Fruit fly (Drosophila melanogaster) whole organism, embryonic: ENCODE results near the gene CG7789.

Source experiments
- B-H2 ChIP-seq: fragments of 200-800 bp; sonication (Bioruptor generic); optimal IDR thresholded peaks from 2 replicates; lab custom pipeline; 2018; ENCODE audit warnings: missing biosample characterization, mild to moderate bottlenecking, missing genetic modification characterization
- CG11085 ChIP-seq: fragments of 200-800 bp; sonication (Bioruptor generic); IDR thresholded peaks from 2 replicates; pipeline ENCODE4 v1.3.6; 2022; ENCODE audit warnings: missing biosample characterization, missing genetic modification characterization
- CG12219 ChIP-seq: fragments of 200-800 bp; sonication (Bioruptor generic); optimal IDR thresholded peaks from 3 replicates; lab custom pipeline; 2018; ENCODE audit warnings: missing biosample characterization, mild to moderate bottlenecking, missing genetic modification characterization
- CG12299 ChIP-seq: fragments of 200-800 bp; sonication (Bioruptor generic); optimal IDR thresholded peaks from 2 replicates; lab custom pipeline; 2018; ENCODE audit warnings: missing biosample characterization, mild to moderate bottlenecking, missing genetic modification characterization
- CG12391 ChIP-seq: fragments of 200-800 bp; sonication (Bioruptor generic); optimal IDR thresholded peaks from 3 replicates; lab custom pipeline; 2018; ENCODE audit warnings: missing biosample characterization, mild to moderate bottlenecking, missing genetic modification characterization, moderate library complexity
- CG13296 ChIP-seq: fragments of 200-800 bp; sonication (Bioruptor generic); optimal IDR thresholded peaks from 3 replicates; lab custom pipeline; 2018; ENCODE audit warnings: missing biosample characterization, mild to moderate bottlenecking, missing genetic modification characterization
- CG13894 ChIP-seq: fragments of 200-800 bp; sonication (Bioruptor generic); optimal IDR thresholded peaks from 3 replicates; lab custom pipeline; 2018; ENCODE audit warnings: missing biosample characterization, mild to moderate bottlenecking, missing genetic modification characterization, moderate library complexity
- CG14965 ChIP-seq: fragments of 200-800 bp; sonication (Bioruptor generic); optimal IDR thresholded peaks from 2 replicates; lab custom pipeline; 2016; ENCODE audit warnings: missing biosample characterization, missing genetic modification characterization, borderline replicate concordance
- CG15601 ChIP-seq: fragments of 200-800 bp; sonication (Bioruptor generic); optimal IDR thresholded peaks from 3 replicates; lab custom pipeline; 2019; ENCODE audit warnings: missing biosample characterization, mild to moderate bottlenecking, missing genetic modification characterization, moderate library complexity
- CG1603 ChIP-seq: fragments of 200-800 bp; sonication (Bioruptor generic); optimal IDR thresholded peaks from 2 replicates; lab custom pipeline; 2019; ENCODE audit warnings: missing biosample characterization, mild to moderate bottlenecking, missing genetic modification characterization, moderate library complexity
- CG1647 ChIP-seq: fragments of 200-800 bp; sonication (Bioruptor generic); optimal IDR thresholded peaks from 3 replicates; lab custom pipeline; 2016; ENCODE audit warnings: missing biosample characterization, missing genetic modification characterization
- CG16863 ChIP-seq: fragments of 200-800 bp; sonication (Bioruptor generic); optimal IDR thresholded peaks from 3 replicates; lab custom pipeline; 2016; ENCODE audit warnings: missing biosample characterization, missing genetic modification characterization
- CG1832 ChIP-seq: fragments of 200-800 bp; sonication (Bioruptor generic); optimal IDR thresholded peaks from 2 replicates; lab custom pipeline; 2017; ENCODE audit warnings: missing biosample characterization, mild to moderate bottlenecking, missing genetic modification characterization, inconsistent platforms
- CG30403 ChIP-seq: fragments of 200-800 bp; sonication (Bioruptor generic); optimal IDR thresholded peaks from 3 replicates; lab custom pipeline; 2016; ENCODE audit warnings: missing biosample characterization, missing genetic modification characterization
- CG30431 ChIP-seq: fragments of 200-800 bp; sonication (Bioruptor generic); optimal IDR thresholded peaks from 2 replicates; lab custom pipeline; 2017; ENCODE audit warnings: missing biosample characterization, missing genetic modification characterization
- CG3163 ChIP-seq: fragments of 200-800 bp; sonication (Bioruptor generic); optimal IDR thresholded peaks from 3 replicates; lab custom pipeline; 2016; ENCODE audit warnings: missing biosample characterization, missing genetic modification characterization
- CG32532 ChIP-seq: fragments of 200-800 bp; sonication (Bioruptor generic); IDR thresholded peaks from 2 replicates; pipeline ENCODE4 v1.3.6; 2022; ENCODE audit warnings: missing biosample characterization, missing genetic modification characterization
- CG7839 ChIP-seq: fragments of 200-800 bp; sonication (Bioruptor generic); optimal IDR thresholded peaks from 3 replicates; lab custom pipeline; 2018; ENCODE audit warnings: missing biosample characterization, mild to moderate bottlenecking, missing genetic modification characterization, moderate library complexity
- CG8388 ChIP-seq: fragments of 200-800 bp; sonication (Bioruptor generic); optimal IDR thresholded peaks from 2 replicates; lab custom pipeline; 2019; ENCODE audit warnings: missing biosample characterization, mild to moderate bottlenecking, missing genetic modification characterization, moderate library complexity
- CG9797 ChIP-seq: fragments of 200-800 bp; sonication (Bioruptor generic); optimal IDR thresholded peaks from 3 replicates; lab custom pipeline; 2018; ENCODE audit warnings: missing biosample characterization, mild to moderate bottlenecking, missing genetic modification characterization
- CG9876 ChIP-seq: fragments of 200-800 bp; sonication (Bioruptor generic); optimal IDR thresholded peaks from 2 replicates; lab custom pipeline; 2016; ENCODE audit warnings: missing biosample characterization, missing genetic modification characterization
- CTCF ChIP-seq: fragments of 200-800 bp; sonication (Bioruptor generic); optimal IDR thresholded peaks from 2 replicates; lab custom pipeline; 2017; ENCODE audit warnings: missing biosample characterization, mild to moderate bottlenecking, missing genetic modification characterization, moderate library complexity
- CrebB ChIP-seq: fragments of 200-800 bp; sonication (Bioruptor generic); optimal IDR thresholded peaks from 3 replicates; lab custom pipeline; 2018; ENCODE audit warnings: missing biosample characterization, mild to moderate bottlenecking, missing genetic modification characterization
- Gsc ChIP-seq: fragments of 200-800 bp; sonication (Bioruptor generic); IDR thresholded peaks from 2 replicates; pipeline ENCODE4 v1.3.6; 2022; ENCODE audit warnings: missing biosample characterization, missing genetic modification characterization
- H15 ChIP-seq: fragments of 200-800 bp; sonication (Bioruptor generic); IDR thresholded peaks from 3 replicates; pipeline ENCODE4 v1.3.6; 2022; ENCODE audit warnings: missing biosample characterization, missing genetic modification characterization
- HLH54F ChIP-seq: fragments of 200-800 bp; sonication (Bioruptor generic); optimal IDR thresholded peaks from 3 replicates; lab custom pipeline; 2016; ENCODE audit warnings: missing biosample characterization, missing genetic modification characterization
- HmgZ ChIP-seq: fragments of 200-800 bp; sonication (Bioruptor generic); optimal IDR thresholded peaks from 2 replicates; lab custom pipeline; 2018; ENCODE audit warnings: missing biosample characterization, mild to moderate bottlenecking, missing genetic modification characterization
- Hsf ChIP-seq: fragments of 200-800 bp; sonication (Bioruptor generic); optimal IDR thresholded peaks from 3 replicates; lab custom pipeline; 2016; ENCODE audit warnings: missing biosample characterization, missing genetic modification characterization
- NC2α ChIP-seq: fragments of 200-800 bp; sonication (Bioruptor generic); optimal IDR thresholded peaks from 2 replicates; lab custom pipeline; 2016; ENCODE audit warnings: missing biosample characterization, missing genetic modification characterization
- Spps ChIP-seq: fragments of 200-800 bp; sonication (Bioruptor generic); optimal IDR thresholded peaks from 2 replicates; lab custom pipeline; 2018; ENCODE audit warnings: missing biosample characterization, mild to moderate bottlenecking, missing genetic modification characterization
- TFAM ChIP-seq: fragments of 200-800 bp; sonication (Bioruptor generic); optimal IDR thresholded peaks from 2 replicates; lab custom pipeline; 2017; ENCODE audit warnings: missing biosample characterization, missing genetic modification characterization, inconsistent platforms
- Trl ChIP-seq, 3 experiments: fragments of >200 bp in 2 of 3; fragments of 200-800 bp in 1 of 3; sonication (Bioruptor generic) in 1 of 3; optimal IDR thresholded peaks; 2 replicates in 1 of 3; 3 replicates in 2 of 3; lab custom pipeline; 2016 to 2017; ENCODE audit warnings: missing biosample characterization in 1 of 3, missing genetic modification characterization in 1 of 3
- Usf ChIP-seq: fragments of 200-800 bp; sonication (Bioruptor generic); optimal IDR thresholded peaks from 2 replicates; lab custom pipeline; 2017; ENCODE audit warnings: missing genotype, missing biosample characterization, missing genetic modification characterization
- chif ChIP-seq, 2 experiments: fragments of 200-800 bp; sonication (Bioruptor generic); optimal IDR thresholded peaks; 3 replicates each; lab custom pipeline; 2016; ENCODE audit warnings: missing biosample characterization in 2 of 2, missing genetic modification characterization in 2 of 2
- chinmo ChIP-seq: fragments of 200-800 bp; sonication (Bioruptor generic); IDR thresholded peaks from 4 replicates; pipeline ENCODE4 v1.3.6; 2022; ENCODE audit warnings: missing biosample characterization, missing genetic modification characterization; ENCODE audit not compliant: partially characterized antibody
- chn ChIP-seq: fragments of 200-800 bp; sonication (Bioruptor generic); optimal IDR thresholded peaks from 2 replicates; lab custom pipeline; 2016; ENCODE audit warnings: missing biosample characterization, missing genetic modification characterization
- disco-r ChIP-seq: fragments of 200-800 bp; sonication (Bioruptor generic); optimal IDR thresholded peaks from 2 replicates; lab custom pipeline; 2016; ENCODE audit warnings: missing biosample characterization, missing genetic modification characterization
- emc ChIP-seq: fragments of 200-800 bp; sonication (Bioruptor generic); optimal IDR thresholded peaks from 2 replicates; lab custom pipeline; 2016; ENCODE audit warnings: missing biosample characterization, missing genetic modification characterization
- esg ChIP-seq: fragments of 200-800 bp; sonication (Bioruptor generic); conservative IDR thresholded peaks from 2 replicates; pipeline ENCODE4 v1.3.6; 2022; ENCODE audit warnings: missing biosample characterization, missing genetic modification characterization
- gsb ChIP-seq: fragments of 200-800 bp; sonication (Bioruptor generic); IDR thresholded peaks from 2 replicates; pipeline ENCODE4 v1.3.6; 2022; ENCODE audit warnings: missing biosample characterization, missing genetic modification characterization
- lab ChIP-seq: fragments of 200-800 bp; sonication (Bioruptor generic); optimal IDR thresholded peaks from 3 replicates; lab custom pipeline; 2017; ENCODE audit warnings: missing biosample characterization, missing genetic modification characterization, mild to moderate bottlenecking, moderate library complexity, missing genetic modification reagents
- onecut ChIP-seq: fragments of 200-800 bp; sonication (Bioruptor generic); IDR thresholded peaks from 2 replicates; pipeline ENCODE4 v1.3.6; 2022; ENCODE audit warnings: missing biosample characterization, missing genetic modification characterization
- ranshi ChIP-seq: fragments of 200-800 bp; sonication (Bioruptor generic); IDR thresholded peaks from 2 replicates; pipeline ENCODE4 v1.3.6; 2022; ENCODE audit warnings: missing biosample characterization, missing genetic modification characterization
- sd ChIP-seq: fragments of 200-800 bp; sonication (Bioruptor generic); optimal IDR thresholded peaks from 3 replicates; lab custom pipeline; 2018; ENCODE audit warnings: missing biosample characterization, mild to moderate bottlenecking, missing genetic modification characterization, moderate library complexity
- sens-2 ChIP-seq: fragments of 200-800 bp; sonication (Bioruptor generic); IDR thresholded peaks from 2 replicates; pipeline ENCODE4 v1.3.6; 2022; ENCODE audit warnings: missing biosample characterization, missing genetic modification characterization
- shn ChIP-seq: fragments of 200-800 bp; sonication (Bioruptor generic); optimal IDR thresholded peaks from 3 replicates; lab custom pipeline; 2016; ENCODE audit warnings: missing biosample characterization, missing genetic modification characterization
- sima ChIP-seq: fragments of 200-800 bp; sonication (Bioruptor generic); optimal IDR thresholded peaks from 2 replicates; lab custom pipeline; 2016; ENCODE audit warnings: missing biosample characterization, missing genetic modification characterization
- sisA ChIP-seq: fragments of 200-800 bp; sonication (Bioruptor generic); IDR thresholded peaks from 2 replicates; pipeline ENCODE4 v1.3.6; 2022; ENCODE audit warnings: missing biosample characterization, missing genetic modification characterization
- slou ChIP-seq: fragments of 200-800 bp; sonication (Bioruptor generic); optimal IDR thresholded peaks from 3 replicates; lab custom pipeline; 2016; ENCODE audit warnings: missing biosample characterization, missing genetic modification characterization
- tio ChIP-seq: fragments of 200-800 bp; sonication (Bioruptor generic); optimal IDR thresholded peaks from 2 replicates; lab custom pipeline; 2017; ENCODE audit warnings: missing biosample characterization, missing genetic modification characterization, inconsistent platforms

The CG7789 gene

DNA sequence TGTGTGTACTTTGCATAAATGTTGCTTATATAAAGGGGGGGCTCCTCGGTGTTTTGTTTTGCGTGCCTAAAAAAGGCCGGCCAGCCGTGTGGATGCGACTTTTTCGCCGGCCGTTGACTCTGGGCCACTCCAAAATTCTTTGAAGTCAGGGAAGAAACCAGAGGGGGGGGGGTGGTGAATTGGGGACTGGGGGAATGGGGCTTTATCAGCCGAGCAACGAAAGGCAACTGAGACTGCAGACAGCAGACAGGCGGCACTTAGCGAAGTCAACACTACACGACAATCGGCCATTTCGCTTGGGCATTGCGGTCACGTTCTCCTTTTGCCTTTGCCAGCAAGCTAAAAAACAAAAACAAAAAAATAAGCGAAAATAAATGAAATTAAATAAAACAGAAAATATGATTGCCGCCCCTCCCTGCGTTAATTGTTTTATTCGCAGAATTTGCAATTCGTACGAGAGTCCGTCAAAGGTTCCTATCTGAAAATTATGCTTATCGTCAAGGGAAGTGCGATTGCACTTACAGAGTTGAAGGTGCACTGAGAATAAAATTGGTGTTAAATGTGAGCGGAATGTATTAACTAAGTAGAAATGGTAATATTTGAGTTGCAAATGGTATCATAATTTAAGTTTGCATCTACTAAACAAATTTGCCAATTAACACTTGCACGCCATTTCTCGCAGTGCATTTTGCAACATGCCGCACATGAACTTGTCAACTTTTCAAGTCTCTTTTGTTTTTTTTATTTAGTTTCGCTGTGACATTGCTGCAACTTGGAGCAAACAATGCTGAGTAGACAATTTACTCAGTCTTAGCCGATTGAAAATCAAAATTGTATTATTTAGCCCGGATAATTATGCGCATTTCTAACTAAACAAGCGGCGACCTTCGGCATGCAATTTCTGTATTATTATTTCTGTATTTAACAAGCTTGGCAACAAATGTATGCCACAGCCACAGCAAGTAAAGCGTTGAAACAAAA is 16.7 kb upstream of the CG7789 start (continued):
- TF ChIP-seq CG16863 (GFP tag; lab: Kevin White, UChicago), result no peak
- no peak for TF ChIP-seq H15 (GFP tag; lab: Robert Waterston, UW)
- no peak for TF ChIP-seq emc
- no peak for TF ChIP-seq NC2α (GFP tag; lab: Kevin White, UChicago)
- no peak for TF ChIP-seq HmgZ (tag; lab: Kevin White, UChicago)
- TF ChIP-seq CG1603 (tag; lab: Kevin White, UChicago), result no peak
- no peak for TF ChIP-seq gsb (GFP tag; lab: Robert Waterston, UW)
- no peak for TF ChIP-seq sd (tag; lab: Kevin White, UChicago)
- no peak for TF ChIP-seq lab (GFP tag; lab: Kevin White, UChicago)
- TF ChIP-seq Spps (tag; lab: Kevin White, UChicago), result no peak
- TF ChIP-seq CG13894, result no peak
- no peak for TF ChIP-seq slou (GFP tag; lab: Kevin White, UChicago)
- no peak for TF ChIP-seq shn (GFP tag; lab: Kevin White, UChicago)
- no peak for TF ChIP-seq sima (GFP tag; lab: Kevin White, UChicago)
- no peak for TF ChIP-seq HLH54F
- TF ChIP-seq Trl (optimal IDR thresholded peaks at IDR 0.05; lab: Kevin White, UChicago), result no peak
- no peak for TF ChIP-seq Trl (GFP tag; optimal IDR thresholded peaks at IDR 0.05; lab: Kevin White, UChicago)
- no peak for TF ChIP-seq CG1832 (GFP tag; lab: Kevin White, UChicago)
- TF ChIP-seq CG14965 (GFP tag; lab: Kevin White, UChicago), result no peak
- no peak for TF ChIP-seq CG15601 (tag; lab: Kevin White, UChicago)
- no peak for TF ChIP-seq CG12391 (tag; lab: Kevin White, UChicago)
- TF ChIP-seq disco-r (GFP tag; lab: Kevin White, UChicago), result no peak
- no peak for TF ChIP-seq CG13296
- no peak for TF ChIP-seq CG8388 (GFP tag; lab: Kevin White, UChicago)
- TF ChIP-seq Hsf, result no peak
- no peak for TF ChIP-seq onecut (GFP tag; lab: Robert Waterston, UW)
- no peak for TF ChIP-seq tio (GFP tag; lab: Kevin White, UChicago)
- no peak for TF ChIP-seq chn (GFP tag; lab: Kevin White, UChicago)
- TF ChIP-seq CG3163 (GFP tag; lab: Kevin White, UChicago), result no peak
- no peak for TF ChIP-seq ranshi
- no peak for TF ChIP-seq CG7839 (tag; lab: Kevin White, UChicago)
- TF ChIP-seq CG9797, result no peak
- no peak for TF ChIP-seq CrebB (tag; lab: Kevin White, UChicago)
- no peak for TF ChIP-seq CG12299 (tag; lab: Kevin White, UChicago)
- no peak for TF ChIP-seq CG30431
- TF ChIP-seq sisA (GFP tag; lab: Robert Waterston, UW), result no peak
- no peak for TF ChIP-seq CTCF (GFP tag; lab: Kevin White, UChicago)
- TF ChIP-seq B-H2 (GFP tag; lab: Kevin White, UChicago), result no peak
- TF ChIP-seq CG1647, result no peak
- TF ChIP-seq CG32532 (GFP tag; lab: Robert Waterston, UW), result no peak
- no peak for TF ChIP-seq chinmo (GFP tag; lab: Robert Waterston, UW)
- TF ChIP-seq chif (GFP tag; optimal IDR thresholded peaks at IDR 0.05; lab: Kevin White, UChicago), result no peak
- no peak for TF ChIP-seq CG11085 (GFP tag; lab: Robert Waterston, UW)
- no peak; the same call in 1 of the 2 replicates for TF ChIP-seq esg (GFP tag; lab: Robert Waterston, UW)
- no peak for TF ChIP-seq Usf (GFP tag; lab: Kevin White, UChicago)
- no peak for TF ChIP-seq Gsc (GFP tag; lab: Robert Waterston, UW)
- TF ChIP-seq sens-2 (GFP tag; lab: Robert Waterston, UW), result no peak
- no peak for TF ChIP-seq CG12219 (GFP tag; lab: Kevin White, UChicago)
- TF ChIP-seq CG30403 (GFP tag; lab: Kevin White, UChicago), result no peak
- no peak for TF ChIP-seq TFAM (GFP tag; lab: Kevin White, UChicago)
- no peak for TF ChIP-seq CG9876 (GFP tag; lab: Kevin White, UChicago)
